Worm (Caenorhabditis elegans): ENCODE measurements around the gene Y57G11C.14.

DNA sequence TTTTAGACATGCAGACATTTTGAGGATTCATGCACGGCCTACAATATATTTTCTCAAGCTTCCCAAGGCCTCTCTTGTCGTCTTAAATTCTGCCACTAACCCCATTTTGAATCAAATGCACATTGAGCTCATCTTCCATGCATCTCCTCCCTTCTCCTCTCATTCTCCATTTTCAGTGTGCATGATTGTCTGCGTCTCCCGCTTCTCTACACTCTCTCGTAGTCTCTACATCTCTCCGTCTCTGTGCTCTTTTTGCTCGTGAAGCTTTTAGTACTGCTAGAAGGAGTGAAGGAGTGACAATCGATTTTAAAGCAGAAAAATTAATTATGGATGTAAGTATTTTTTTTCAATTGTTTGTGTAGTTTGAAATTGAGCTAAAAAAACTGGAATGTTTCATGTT is 37.8 kb downstream of the Y57G11C.14 start, which contains the start of gene Y57G11C.22:
- no peak for TF ChIP-seq dao-5 (tag; optimal IDR thresholded peaks at IDR 0.05)
- no peak for TF ChIP-seq him-1 (tag; optimal IDR thresholded peaks at IDR 0.05)
- no peak for TF ChIP-seq W03F9.2 (tag; optimal IDR thresholded peaks at IDR 0.05)

Data from whole organism, L4/young adult.